Worm (Caenorhabditis elegans): Measurements from ENCODE around the gene ttr-9.
A peak's percentile ranks its signal among the peaks of the same experiment; 100 is the strongest.

The ttr-9 gene

DNA sequence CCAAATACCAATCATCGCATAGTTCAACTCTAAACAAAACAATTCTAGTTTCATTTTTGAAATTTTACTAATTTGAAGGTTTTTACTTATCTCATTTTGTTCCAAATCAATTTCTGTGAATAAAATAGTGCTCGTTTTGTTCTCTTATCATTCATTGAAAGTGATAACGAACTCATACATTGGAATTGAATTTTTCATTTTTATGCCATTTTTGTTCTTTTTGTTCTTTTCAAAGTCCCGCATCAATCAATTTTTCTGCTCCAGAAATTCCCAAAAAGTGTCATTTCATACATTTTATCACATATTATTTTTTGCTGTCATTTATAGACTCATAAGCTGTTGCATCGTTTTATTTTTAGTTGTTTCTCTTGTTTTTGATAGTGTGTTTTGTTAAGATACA, 31.3 kb upstream of the ttr-9 start:
- TF ChIP-seq nhr-80 (tag; optimal IDR thresholded peaks at IDR 0.05) = peak; percentile 89
- peak in 1 of 2 experiments; percentile 13 for TF ChIP-seq let-607 (tag; optimal IDR thresholded peaks at IDR 0.05)
- TF ChIP-seq sptf-2 (GFP tag; optimal IDR thresholded peaks at IDR 0.05) = no peak
- no peak for TF ChIP-seq ceh-40 (GFP tag; IDR thresholded peaks at IDR 0.05)
- TF ChIP-seq unc-62 (GFP tag; optimal IDR thresholded peaks at IDR 0.05) = peak; percentile 38
- TF ChIP-seq K12H6.12 (tag; optimal IDR thresholded peaks at IDR 0.05) = no peak

DNA sequence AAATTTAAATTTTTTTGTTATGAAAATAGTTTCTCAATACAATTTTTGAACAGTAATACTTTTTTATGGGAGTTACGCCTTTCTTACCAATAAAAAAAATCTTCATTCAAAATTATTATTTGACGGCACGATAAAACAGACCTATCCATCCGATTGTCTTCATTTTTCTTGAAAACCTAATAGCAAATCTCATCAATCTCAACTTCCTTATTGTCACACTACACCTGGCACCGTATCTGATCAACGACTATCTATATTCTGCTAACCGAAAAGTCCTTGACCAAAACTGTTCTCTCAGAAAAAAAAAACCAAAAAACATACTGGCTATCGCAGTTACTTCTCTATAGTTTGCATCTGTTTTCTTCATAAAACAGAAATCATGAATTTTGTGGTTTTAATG, 30.0 kb upstream of the ttr-9 start:
- TF ChIP-seq F49E8.2 (tag; optimal IDR thresholded peaks at IDR 0.05; ENCODE audit: insufficient read depth) (no peak), lir-1 (GFP tag; conservative IDR thresholded peaks at IDR 0.05) (no peak), nhr-90 (tag; optimal IDR thresholded peaks at IDR 0.05) (no peak), B0336.3 (GFP tag; IDR thresholded peaks at IDR 0.05) (no peak), ztf-25 (GFP tag; IDR thresholded peaks at IDR 0.05) (no peak), sea-2 (GFP tag; IDR thresholded peaks at IDR 0.05) (no peak), mes-4 (tag; optimal IDR thresholded peaks at IDR 0.05) (no peak), ceh-40 (GFP tag; IDR thresholded peaks at IDR 0.05) (no peak), F37B4.10 (GFP tag; IDR thresholded peaks at IDR 0.05) (no peak), hmg-20 (GFP tag; IDR thresholded peaks at IDR 0.05) (no peak), ZK185.1 (tag; optimal IDR thresholded peaks at IDR 0.05; ENCODE audit: poor library complexity, severe bottlenecking) (no peak), madf-6 (GFP tag; IDR thresholded peaks at IDR 0.05) (no peak), T07F8.4 (tag; optimal IDR thresholded peaks at IDR 0.05) (no peak), tlf-1 (GFP tag; optimal IDR thresholded peaks at IDR 0.05) (no peak), Y67H2A.10 (GFP tag; conservative IDR thresholded peaks at IDR 0.05) (no peak), bed-2 (GFP tag; IDR thresholded peaks at IDR 0.05) (no peak)

DNA sequence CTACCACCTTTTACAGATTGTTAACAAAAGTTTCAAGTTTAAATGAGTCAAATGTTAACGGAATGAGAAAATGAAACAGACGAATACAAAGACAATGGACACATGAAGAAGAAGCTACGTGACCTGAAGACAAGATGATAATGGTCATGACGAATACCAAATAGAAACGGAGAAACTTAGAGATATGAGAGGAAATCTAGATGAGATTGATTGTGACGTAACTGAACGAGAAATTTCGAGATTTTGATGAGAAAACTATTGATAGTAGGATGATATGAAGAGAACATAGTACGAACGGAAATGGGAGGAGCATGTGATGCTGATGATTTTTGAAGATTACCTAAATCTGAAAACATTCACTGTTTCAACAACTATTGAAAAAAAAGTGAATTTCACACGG, 29.0 kb upstream of the ttr-9 start:
- TF ChIP-seq ama-1 (optimal IDR thresholded peaks at IDR 0.05) (no peak), ama-1 (GFP tag; optimal IDR thresholded peaks at IDR 0.05) (no peak), F57C9.4 (tag; optimal IDR thresholded peaks at IDR 0.05) (no peak), K12H6.12 (tag; optimal IDR thresholded peaks at IDR 0.05) (no peak), sptf-2 (GFP tag; optimal IDR thresholded peaks at IDR 0.05) (no peak)

DNA sequence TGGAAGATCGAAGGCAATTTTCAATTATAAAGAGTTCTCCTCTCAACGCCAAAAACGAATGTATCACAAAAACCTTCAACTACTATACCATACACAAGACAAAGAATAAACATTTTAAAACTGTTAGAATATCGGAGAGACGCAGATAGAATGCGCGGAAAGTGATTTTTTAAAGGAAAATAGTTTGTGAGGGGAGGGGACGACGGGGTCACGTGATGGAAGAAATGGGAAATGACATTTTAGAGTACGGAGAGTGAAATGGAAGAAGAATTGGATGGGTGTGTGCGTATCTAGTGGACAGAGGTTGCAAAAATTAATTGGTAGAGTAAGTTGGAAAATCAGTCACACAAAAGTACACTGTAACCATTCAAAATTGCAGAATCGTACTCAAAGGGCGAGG, 28.2 kb upstream of the ttr-9 start:
- no peak for TF ChIP-seq egl-18 (GFP tag; IDR thresholded peaks at IDR 0.05)
- TF ChIP-seq lin-40 (tag; optimal IDR thresholded peaks at IDR 0.05) = peak; percentile 44
- 0 out of 2 replicates have a peak, but pooled peaks have one; percentile 18 for TF ChIP-seq dox-1 (GFP tag; IDR thresholded peaks at IDR 0.05)

DNA sequence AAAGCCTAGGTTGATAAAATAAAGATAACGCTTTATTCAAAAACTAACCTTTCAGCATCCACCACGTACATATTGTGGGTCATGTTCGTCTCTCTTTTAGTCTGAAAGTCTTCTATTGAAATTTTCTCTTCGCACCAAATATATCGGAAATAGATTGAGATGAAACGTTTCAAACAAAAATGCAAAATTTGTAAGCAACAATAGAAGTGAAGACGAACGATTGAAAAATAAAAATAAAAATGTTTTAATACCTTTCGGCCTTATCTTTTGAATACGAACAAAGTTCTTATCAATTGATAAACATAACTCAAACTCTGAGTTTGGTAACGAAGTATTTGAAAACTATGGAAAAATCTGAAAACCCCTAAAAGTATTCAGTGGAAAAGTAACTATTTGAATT, 26.9 kb upstream of the ttr-9 start, which contains the start of gene F56H11.2:
TSS of gene F56H11.2 (minus strand) at position 101 of the 400 bp plus-strand sequence.
- no peak for TF ChIP-seq ets-4 (GFP tag; optimal IDR thresholded peaks at IDR 0.05)
- no peak for TF ChIP-seq F52B5.7 (tag; optimal IDR thresholded peaks at IDR 0.05)
- TF ChIP-seq ceh-79 (tag; optimal IDR thresholded peaks at IDR 0.05) = no peak
- TF ChIP-seq mel-28 (tag; optimal IDR thresholded peaks at IDR 0.05; ENCODE audit: borderline replicate concordance) = no peak

DNA sequence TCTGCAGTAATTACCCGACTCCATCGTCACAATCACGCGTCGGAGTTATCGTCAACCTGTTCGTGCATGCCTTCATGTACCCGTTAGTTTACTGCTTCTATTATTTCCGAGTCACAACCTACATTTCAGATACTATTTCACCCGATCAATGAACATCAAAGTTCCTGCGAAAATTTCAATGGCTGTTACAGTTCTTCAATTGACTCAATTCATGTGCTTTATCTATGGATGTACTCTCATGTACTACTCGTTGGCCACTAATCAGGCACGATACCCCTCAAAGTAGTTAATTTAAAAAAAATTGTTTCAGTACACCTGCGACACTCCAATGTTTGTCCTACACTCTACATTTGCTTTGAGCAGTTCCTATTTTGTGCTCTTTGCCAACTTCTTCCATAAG, 24.6 kb upstream of the ttr-9 start:
- TF ChIP-seq ceh-40 (GFP tag; IDR thresholded peaks at IDR 0.05) (no peak), unc-130 (GFP tag; optimal IDR thresholded peaks at IDR 0.05) (no peak), C06A6.2 (GFP tag; conservative IDR thresholded peaks at IDR 0.05) (no peak), F52B5.7 (tag; optimal IDR thresholded peaks at IDR 0.05) (no peak), F55B11.4 (tag; optimal IDR thresholded peaks at IDR 0.05; ENCODE audit: borderline replicate concordance, insufficient read depth) (no peak), gei-17 (GFP tag; optimal IDR thresholded peaks at IDR 0.05) (peak; percentile 6), nhr-179 (tag; optimal IDR thresholded peaks at IDR 0.05) (no peak), ztf-26 (tag; optimal IDR thresholded peaks at IDR 0.05) (peak; percentile 6), repo-1 (tag; optimal IDR thresholded peaks at IDR 0.05) (peak; percentile 3), egl-18 (GFP tag; IDR thresholded peaks at IDR 0.05) (no peak), snpc-3.4 (tag; optimal IDR thresholded peaks at IDR 0.05) (no peak), Y56A3A.18 (GFP tag; IDR thresholded peaks at IDR 0.05) (no peak), ccch-3 (GFP tag; optimal IDR thresholded peaks at IDR 0.05) (no peak), attf-5 (GFP tag; optimal IDR thresholded peaks at IDR 0.05) (no peak), let-526 (GFP tag; IDR thresholded peaks at IDR 0.05) (no peak), let-607 (tag; optimal IDR thresholded peaks at IDR 0.05) (no peak)

Measured in whole organism, young adult.